Fruit fly (Drosophila melanogaster) whole organism, adult: ENCODE results near the gene h-cup.

Source experiments
- CG14711 ChIP-seq: fragments of 200-800 bp; sonication (Bioruptor generic); optimal IDR thresholded peaks from 2 replicates; lab custom pipeline; 2018; ENCODE audit warnings: missing biosample characterization, mild to moderate bottlenecking, missing genetic modification characterization, moderate library complexity
- CG1620 ChIP-seq: fragments of 200-800 bp; sonication (Bioruptor generic); optimal IDR thresholded peaks from 2 replicates; lab custom pipeline; 2016; ENCODE audit warnings: missing biosample characterization, missing genetic modification characterization
- CG7045 ChIP-seq: fragments of 200-800 bp; sonication (Bioruptor generic); optimal IDR thresholded peaks from 2 replicates; lab custom pipeline; 2017; ENCODE audit warnings: missing biosample characterization, mild to moderate bottlenecking, missing genetic modification characterization
- kay ChIP-seq: fragments of 200-800 bp; sonication (Bioruptor generic); peaks from one replicate; lab custom pipeline; 2016; ENCODE audit warnings: missing biosample characterization, missing genetic modification characterization, borderline replicate concordance
- tj ChIP-seq: fragments of 200-800 bp; sonication (Bioruptor generic); optimal IDR thresholded peaks from 3 replicates; lab custom pipeline; 2017; ENCODE audit warnings: missing biosample characterization, mild to moderate bottlenecking, missing genetic modification characterization, moderate library complexity

DNA sequence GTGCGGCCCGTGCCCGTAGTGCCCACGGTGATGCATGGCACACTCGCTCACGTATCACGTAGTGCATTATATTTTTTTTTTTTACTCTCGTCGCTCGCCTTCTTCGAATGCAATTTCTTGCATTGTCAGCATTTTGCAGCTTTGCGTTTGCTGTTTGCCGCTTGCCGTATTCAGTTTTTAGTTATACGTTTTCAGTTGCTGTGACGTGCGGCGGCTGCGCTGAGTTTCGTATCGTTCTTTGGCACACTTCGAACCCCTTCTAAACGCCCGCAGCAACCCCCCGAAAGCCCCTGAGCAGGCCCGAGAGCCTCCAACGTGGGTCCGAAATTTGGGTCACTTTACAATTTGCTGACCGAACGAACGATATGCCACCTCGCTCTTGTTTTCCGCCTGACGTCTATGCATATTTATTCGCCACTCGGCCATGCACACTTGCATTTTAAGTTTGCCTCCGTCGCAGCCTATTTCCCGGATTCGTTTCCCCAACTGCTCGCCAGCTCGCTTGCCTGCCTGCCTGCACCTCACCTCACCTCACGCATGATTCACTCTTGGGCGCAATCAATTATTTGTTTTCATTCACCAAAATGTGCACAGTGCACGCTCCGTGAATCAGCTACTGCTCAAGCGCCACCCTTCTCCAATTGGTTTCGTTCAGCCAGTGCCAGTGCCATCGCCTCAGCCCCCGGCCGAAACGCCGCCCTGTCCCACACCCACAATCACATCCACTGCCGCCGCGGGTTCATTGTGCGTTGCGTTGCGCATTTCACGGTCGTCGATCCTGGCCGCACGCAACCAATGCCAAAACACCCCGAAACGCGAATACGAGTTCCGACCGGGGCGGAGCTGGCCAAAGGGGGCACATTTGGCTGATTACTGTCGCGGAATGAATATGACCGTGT lies 28.2 kb upstream of the h-cup start:
- no peak for TF ChIP-seq CG14711 (tag; lab: Kevin White, UChicago)
- TF ChIP-seq CG1620 (GFP tag; lab: Kevin White, UChicago) = no peak
- TF ChIP-seq tj (GFP tag; lab: Kevin White, UChicago) = peak; percentile 99
- TF ChIP-seq CG7045 (GFP tag; lab: Kevin White, UChicago) = no peak
- peak; percentile 79 for TF ChIP-seq kay (GFP tag; lab: Kevin White, UChicago)
